Fruit fly (Drosophila melanogaster) whole organism: ENCODE results near the gene CG31638.

Experiments used
- EcR ChIP-seq, 2 experiments: fragments of >200 bp; optimal IDR thresholded peaks; 2 replicates each; lab custom pipeline; 2017; ENCODE audit warnings: missing biosample characterization in 2 of 2, missing genetic modification characterization in 2 of 2, missing genetic modification reagents in 2 of 2
- pan ChIP-seq: fragments of >200 bp; optimal IDR thresholded peaks from 2 replicates; lab custom pipeline; 2017
- usp ChIP-seq: fragments of >200 bp; optimal IDR thresholded peaks from 2 replicates; lab custom pipeline; 2017; ENCODE audit warnings: missing biosample characterization, missing genetic modification characterization, mixed read lengths

dm6 chr2L:6465497-6465896 lies 25.4 kb upstream of the CG31638 start, which contains the start of gene Rchy1:
- TF ChIP-seq usp (GFP tag; lab: Kevin White, UChicago) (no peak), EcR (GFP tag; optimal IDR thresholded peaks at IDR 0.05; lab: Kevin White, UChicago) (no peak), pan (lab: Kevin White, UChicago) (no peak)
